Worm (Caenorhabditis elegans) whole organism, late embryonic: ENCODE results near the gene F01D5.1.
A peak's percentile ranks its signal among the peaks of the same experiment; 100 is the strongest.

ENCODE experiments used
- C08G9.2 ChIP-seq: sonication (generic microtip); optimal IDR thresholded peaks from 2 replicates; lab custom pipeline; 2016; ENCODE audit warnings: mild to moderate bottlenecking, missing genetic modification characterization, moderate library complexity, missing compliant biosample characterization
- F13H6.1 ChIP-seq: sonication (generic microtip); optimal IDR thresholded peaks from 2 replicates; lab custom pipeline; 2016; ENCODE audit warnings: missing genetic modification characterization, missing compliant biosample characterization
- K02D7.2 ChIP-seq: sonication (generic microtip); optimal IDR thresholded peaks from 2 replicates; lab custom pipeline; 2017; ENCODE audit warnings: mild to moderate bottlenecking, missing genetic modification characterization, missing compliant biosample characterization
- T23F11.4 ChIP-seq: fragments of 200-800 bp; sonication (Bioruptor generic); optimal IDR thresholded peaks from 2 replicates; lab custom pipeline; 2018; ENCODE audit warnings: mild to moderate bottlenecking, missing genetic modification characterization, missing compliant biosample characterization
- ceh-14 ChIP-seq: sonication (generic microtip); optimal IDR thresholded peaks from 2 replicates; lab custom pipeline; 2016; ENCODE audit warnings: missing genotype, missing genetic modification characterization, missing compliant biosample characterization
- ceh-18 ChIP-seq: sonication (generic microtip); optimal IDR thresholded peaks from 2 replicates; lab custom pipeline; 2016; ENCODE audit warnings: missing genetic modification characterization, missing compliant biosample characterization
- ceh-2 ChIP-seq: sonication (generic microtip); optimal IDR thresholded peaks from 2 replicates; lab custom pipeline; 2016; ENCODE audit warnings: missing genotype, missing genetic modification characterization, missing compliant biosample characterization
- ceh-24 ChIP-seq: sonication (generic microtip); optimal IDR thresholded peaks from 2 replicates; lab custom pipeline; 2016; ENCODE audit warnings: mild to moderate bottlenecking, missing genetic modification characterization, missing compliant biosample characterization
- ceh-30 ChIP-seq: fragments of 150-350 bp; optimal IDR thresholded peaks from 2 replicates; lab custom pipeline; 2014; ENCODE audit warnings: missing biosample characterization, missing genetic modification characterization
- ceh-31 ChIP-seq: sonication (generic microtip); optimal IDR thresholded peaks from 2 replicates; lab custom pipeline; 2016; ENCODE audit warnings: missing genetic modification characterization, missing compliant biosample characterization
- ceh-34 ChIP-seq: sonication (generic microtip); optimal IDR thresholded peaks from 2 replicates; lab custom pipeline; 2016; ENCODE audit warnings: mild to moderate bottlenecking, missing genetic modification characterization, missing compliant biosample characterization
- ceh-45 ChIP-seq: fragments of 200-800 bp; sonication (Bioruptor generic); IDR thresholded peaks from 2 replicates; pipeline ENCODE4 v1.3.6; 2022; ENCODE audit warnings: missing genetic modification reagents, missing genetic modification characterization, missing compliant biosample characterization
- ceh-6 ChIP-seq: fragments of 200-800 bp; sonication (Bioruptor generic); optimal IDR thresholded peaks from 2 replicates; lab custom pipeline; 2018; ENCODE audit warnings: mild to moderate bottlenecking, missing genetic modification characterization, missing compliant biosample characterization
- dve-1 ChIP-seq: sonication (generic microtip); optimal IDR thresholded peaks from 2 replicates; lab custom pipeline; 2017; ENCODE audit warnings: antibody characterized with exemption, mild to moderate bottlenecking, missing genetic modification characterization, missing compliant biosample characterization
- elt-2 ChIP-seq: sonication (generic microtip); optimal IDR thresholded peaks from 2 replicates; lab custom pipeline; 2016; ENCODE audit warnings: missing genetic modification reagents, missing genetic modification characterization, missing compliant biosample characterization
- ets-4 ChIP-seq: sonication (generic microtip); optimal IDR thresholded peaks from 2 replicates; lab custom pipeline; 2016; ENCODE audit warnings: missing genetic modification characterization, missing compliant biosample characterization
- fkh-10 ChIP-seq: fragments of 150-350 bp; optimal IDR thresholded peaks from 2 replicates; lab custom pipeline; 2014; ENCODE audit warnings: missing biosample characterization, missing genetic modification reagents, missing genetic modification characterization
- fkh-6 ChIP-seq: sonication (generic microtip); optimal IDR thresholded peaks from 2 replicates; lab custom pipeline; 2016; ENCODE audit warnings: missing genetic modification characterization, missing compliant biosample characterization
- hlh-30 ChIP-seq: sonication (generic microtip); optimal IDR thresholded peaks from 2 replicates; lab custom pipeline; 2017; ENCODE audit warnings: antibody characterized with exemption, missing genetic modification characterization, missing compliant biosample characterization; ENCODE audit not compliant: insufficient read depth
- lim-6 ChIP-seq: sonication (generic microtip); optimal IDR thresholded peaks from 2 replicates; lab custom pipeline; 2016; ENCODE audit warnings: missing genetic modification characterization, missing compliant biosample characterization
- lin-11 ChIP-seq: fragments of 200-800 bp; sonication (Bioruptor generic); optimal IDR thresholded peaks from 2 replicates; lab custom pipeline; 2018; ENCODE audit warnings: mild to moderate bottlenecking, missing genetic modification characterization, missing compliant biosample characterization
- nfya-1 ChIP-seq: sonication (generic microtip); optimal IDR thresholded peaks from 2 replicates; lab custom pipeline; 2017; ENCODE audit warnings: missing genetic modification characterization, mild to moderate bottlenecking, missing compliant biosample characterization, antibody characterized with exemption, moderate library complexity
- pat-9 ChIP-seq: fragments of 200-800 bp; sonication (Bioruptor generic); optimal IDR thresholded peaks from 2 replicates; lab custom pipeline; 2018; ENCODE audit warnings: mild to moderate bottlenecking, missing genetic modification characterization, moderate library complexity, missing compliant biosample characterization
- pax-1 ChIP-seq: fragments of 150-350 bp; optimal IDR thresholded peaks from 2 replicates; lab custom pipeline; 2014; ENCODE audit warnings: missing biosample characterization, missing genetic modification characterization
- pha-2 ChIP-seq: sonication (generic microtip); optimal IDR thresholded peaks from 2 replicates; lab custom pipeline; 2017; ENCODE audit warnings: mild to moderate bottlenecking, missing genetic modification characterization, missing compliant biosample characterization
- pqm-1 ChIP-seq: sonication (generic microtip); optimal IDR thresholded peaks from 2 replicates; lab custom pipeline; 2016; ENCODE audit warnings: missing genetic modification characterization, missing compliant biosample characterization
- pros-1 ChIP-seq: fragments of 150-350 bp; optimal IDR thresholded peaks from 2 replicates; lab custom pipeline; 2014; ENCODE audit warnings: missing biosample characterization, missing genetic modification reagents, missing genetic modification characterization
- rnt-1 ChIP-seq: sonication (generic microtip); optimal IDR thresholded peaks from 2 replicates; lab custom pipeline; 2016; ENCODE audit warnings: missing genetic modification characterization, missing compliant biosample characterization
- sdc-2 ChIP-seq: sonication (generic microtip); optimal IDR thresholded peaks from 2 replicates; lab custom pipeline; 2016; ENCODE audit warnings: missing genotype, missing genetic modification characterization, missing compliant biosample characterization
- syd-9 ChIP-seq: sonication (generic microtip); optimal IDR thresholded peaks from 2 replicates; lab custom pipeline; 2016; ENCODE audit warnings: mild to moderate bottlenecking, missing genetic modification characterization, moderate library complexity, missing compliant biosample characterization
- tbx-2 ChIP-seq: sonication (generic microtip); optimal IDR thresholded peaks from 2 replicates; lab custom pipeline; 2016; ENCODE audit warnings: missing genetic modification characterization, missing compliant biosample characterization
- unc-3 ChIP-seq, 2 experiments: fragments of 200-800 bp in 1 of 2; sonication (Bioruptor generic) in 1 of 2; sonication (generic microtip) in 1 of 2; conservative IDR thresholded peaks in 1 of 2; optimal IDR thresholded peaks in 1 of 2; 2 replicates each; pipeline versions ENCODE4 v1.3.6 to Lab custom; 2016 to 2022; ENCODE audit warnings: missing compliant biosample characterization in 2 of 2, missing genetic modification characterization in 2 of 2, missing genetic modification reagents in 1 of 2
- unc-42 ChIP-seq: sonication (generic microtip); optimal IDR thresholded peaks from 2 replicates; lab custom pipeline; 2016; ENCODE audit warnings: missing genotype, missing genetic modification characterization, missing compliant biosample characterization
- unc-55 ChIP-seq: sonication (generic microtip); optimal IDR thresholded peaks from 2 replicates; lab custom pipeline; 2017; ENCODE audit warnings: missing biosample characterization, missing genetic modification reagents, missing genetic modification characterization
- ztf-16 ChIP-seq: sonication (generic microtip); optimal IDR thresholded peaks from 2 replicates; lab custom pipeline; 2017; ENCODE audit warnings: missing genetic modification characterization, missing compliant biosample characterization

The F01D5.1 gene

DNA sequence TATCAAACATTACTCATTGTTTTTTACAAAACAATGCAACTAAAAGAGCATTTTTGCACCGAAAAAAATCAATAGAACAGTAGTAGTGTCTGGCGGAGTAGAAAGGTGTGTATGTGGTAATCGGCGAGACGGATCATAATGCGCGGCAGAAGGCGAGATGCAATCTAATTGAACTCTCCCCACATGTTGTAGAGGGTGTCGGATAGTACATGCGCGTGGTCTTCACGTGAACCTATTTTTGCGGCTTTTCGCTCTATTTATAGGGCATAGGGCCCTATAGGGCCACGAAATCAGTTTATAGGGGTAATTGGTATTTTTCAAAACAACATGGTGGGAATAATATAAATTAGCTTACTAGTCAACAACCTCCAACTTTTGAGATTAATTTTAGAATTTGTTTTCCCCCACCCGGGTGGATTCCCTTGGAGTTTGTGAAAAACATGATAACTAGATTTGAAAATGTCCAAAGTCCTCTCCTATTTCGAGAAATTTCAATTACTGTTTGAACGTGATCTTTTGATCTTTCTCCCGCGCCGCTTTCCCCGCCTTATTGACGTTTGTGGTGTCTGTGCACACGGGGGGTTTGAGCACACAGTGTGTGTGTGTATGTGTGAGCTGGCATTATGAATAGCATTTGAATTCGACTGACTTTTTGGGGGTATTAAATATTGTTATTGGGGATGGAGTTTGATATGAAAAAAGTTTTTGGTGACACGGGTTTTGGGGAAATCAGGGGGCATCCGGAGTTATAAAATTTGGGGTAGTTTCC lies 45.6 kb upstream of the F01D5.1 start:
- no peak for TF ChIP-seq ceh-2
- peak; percentile 19 for TF ChIP-seq tbx-2 (tag; lab: Kevin White, UChicago)
- TF ChIP-seq ztf-16 = no peak
- peak; percentile 6 for TF ChIP-seq dve-1
- no peak for TF ChIP-seq T23F11.4

DNA sequence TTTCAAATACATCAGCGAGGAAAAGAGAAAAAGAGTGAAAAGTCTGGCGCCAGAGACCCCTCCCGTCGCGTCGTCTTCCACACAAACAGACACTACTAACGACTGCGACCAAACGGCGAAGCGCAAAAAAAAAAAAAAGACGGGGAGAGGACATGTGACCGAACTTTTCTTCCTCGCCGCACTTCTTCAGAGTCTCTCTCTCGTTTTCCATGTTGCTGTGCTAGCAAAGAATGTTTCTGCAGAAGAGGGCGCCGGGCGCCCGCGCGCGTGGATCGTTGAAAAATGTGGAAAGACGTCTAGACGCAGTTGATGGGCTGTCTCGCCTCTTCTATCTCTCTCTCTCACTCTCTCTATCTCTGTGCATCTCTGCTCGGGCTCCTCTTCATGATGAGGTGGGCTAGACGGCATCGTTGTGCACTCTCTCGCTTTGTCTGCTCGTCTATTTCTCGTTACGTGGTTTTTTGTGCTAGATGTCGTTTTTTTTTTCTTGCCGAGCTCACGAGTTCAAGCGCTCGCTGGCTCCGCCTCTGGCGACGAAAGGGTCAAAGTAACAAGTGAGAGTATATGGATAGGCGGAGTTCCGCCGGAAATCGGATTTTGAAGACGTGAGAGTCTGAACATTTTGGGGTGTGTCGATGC lies 42.9 kb upstream of the F01D5.1 start:
- TF ChIP-seq ets-4 (tag; lab: Kevin White, UChicago) (peak; percentile 12), pqm-1 (tag; lab: Kevin White, UChicago) (peak; percentile 92), sdc-2 (no peak), fkh-10 (GFP tag; lab: Kevin White, UChicago) (no peak), dve-1 (no peak), F13H6.1 (tag; lab: Kevin White, UChicago) (peak; percentile 76), nfya-1 (tag; lab: Kevin White, UChicago) (peak; percentile 62), lin-11 (tag; lab: Kevin White, UChicago) (no peak), hlh-30 (peak; percentile 48), ceh-24 (tag; lab: Kevin White, UChicago) (no peak), pros-1 (tag; lab: Kevin White, UChicago) (peak; percentile 53), ceh-18 (tag; lab: Kevin White, UChicago) (peak; percentile 97), lim-6 (tag; lab: Kevin White, UChicago) (peak; percentile 20), unc-3 (GFP tag; conservative IDR thresholded peaks at IDR 0.05; lab: Robert Waterston, UW) (no peak), unc-3 (tag; optimal IDR thresholded peaks at IDR 0.05; lab: Kevin White, UChicago) (no peak), ceh-45 (no peak), ceh-30 (tag; lab: Kevin White, UChicago) (no peak), elt-2 (peak; percentile 0), fkh-6 (no peak), unc-55 (GFP tag; lab: Kevin White, UChicago) (peak; percentile 76), ceh-31 (tag; lab: Kevin White, UChicago) (peak; percentile 83), syd-9 (tag; lab: Kevin White, UChicago) (peak; percentile 15), rnt-1 (peak; percentile 67), ceh-14 (tag; lab: Kevin White, UChicago) (peak; percentile 36), ceh-34 (tag; lab: Kevin White, UChicago) (peak; percentile 46), unc-42 (tag; lab: Kevin White, UChicago) (peak; percentile 78), pat-9 (tag; lab: Kevin White, UChicago) (peak; percentile 7), tbx-2 (tag; lab: Kevin White, UChicago) (peak; percentile 53), C08G9.2 (tag; lab: Kevin White, UChicago) (peak; percentile 14)

DNA sequence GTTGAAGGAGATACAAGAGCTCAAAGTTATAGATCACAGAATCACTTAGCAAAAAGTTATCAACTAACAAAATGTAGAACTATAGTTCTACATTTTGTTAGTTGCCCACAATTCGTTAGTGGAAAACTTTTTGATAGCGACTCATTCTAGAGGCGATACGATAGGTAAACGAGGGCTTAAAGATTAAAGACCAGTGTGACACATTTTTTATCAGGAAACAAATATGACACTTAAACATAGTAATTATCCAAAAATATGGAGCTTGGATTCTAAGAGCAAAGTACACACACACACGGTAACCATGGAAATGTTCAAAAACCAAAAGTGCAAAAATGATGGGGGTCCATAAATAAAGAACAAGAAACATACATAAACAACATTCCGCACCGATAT lies 42.4 kb upstream of the F01D5.1 start:
- TF ChIP-seq pha-2 (tag; lab: Kevin White, UChicago) = no peak
- no peak for TF ChIP-seq pqm-1 (tag; lab: Kevin White, UChicago)
- TF ChIP-seq unc-42 (tag; lab: Kevin White, UChicago) = no peak
- no peak for TF ChIP-seq pax-1 (tag; lab: Kevin White, UChicago)
- TF ChIP-seq ztf-16 = no peak
- no peak for TF ChIP-seq K02D7.2 (tag; lab: Kevin White, UChicago)
- TF ChIP-seq ceh-45 = no peak
- no peak for TF ChIP-seq fkh-6
- no peak for TF ChIP-seq ceh-24 (tag; lab: Kevin White, UChicago)
- TF ChIP-seq ceh-18 (tag; lab: Kevin White, UChicago) = no peak
- TF ChIP-seq ceh-6 (GFP tag; lab: Kevin White, UChicago) = no peak
